Fruit fly (Drosophila melanogaster): ENCODE data around the gene CG17349.

dm6 chr2L:19418872-19419271 lies 48.6 kb downstream of the CG17349 start, which contains the start of gene lectin-37Db:
- TF ChIP-seq Myc (optimal IDR thresholded peaks at IDR 0.05) (no peak), sv (GFP tag; optimal IDR thresholded peaks at IDR 0.05) (no peak), Abd-B (GFP tag; optimal IDR thresholded peaks at IDR 0.05) (no peak), dmrt93B (GFP tag; optimal IDR thresholded peaks at IDR 0.05) (no peak), GATAd (GFP tag; optimal IDR thresholded peaks at IDR 0.05) (no peak), CrebA (GFP tag; optimal IDR thresholded peaks at IDR 0.05; ENCODE audit: borderline replicate concordance) (no peak), psq (GFP tag; optimal IDR thresholded peaks at IDR 0.05) (no peak), CG9705 (GFP tag; optimal IDR thresholded peaks at IDR 0.05) (no peak), dl (GFP tag; optimal IDR thresholded peaks at IDR 0.05; ENCODE audit: insufficient read depth in 1 of 2, partially characterized antibody in 2 of 2) (no peak)
